Fruit fly (Drosophila melanogaster): ENCODE data around the gene larp.

The larp gene

dm6 chr3R:28377648-28378047, 41.4 kb upstream of the larp start (continued):
- TF ChIP-seq CG18262 (tag; optimal IDR thresholded peaks at IDR 0.05) (no peak), crc (GFP tag; optimal IDR thresholded peaks at IDR 0.05) (no peak), NK7.1 (GFP tag; optimal IDR thresholded peaks at IDR 0.05) (no peak), CG12391 (tag; optimal IDR thresholded peaks at IDR 0.05) (no peak), Meics (GFP tag; optimal IDR thresholded peaks at IDR 0.05) (peak; percentile 32), Taf1 (GFP tag; IDR thresholded peaks at IDR 0.05) (no peak), inv (GFP tag; IDR thresholded peaks at IDR 0.05; ENCODE audit: partially characterized antibody) (no peak), ATbp (GFP tag; optimal IDR thresholded peaks at IDR 0.05) (no peak), CG6272 (GFP tag; IDR thresholded peaks at IDR 0.05) (no peak), Dip2 (GFP tag; IDR thresholded peaks at IDR 0.05) (no peak), lab (GFP tag; optimal IDR thresholded peaks at IDR 0.05) (peak; percentile 32), run (tag; optimal IDR thresholded peaks at IDR 0.05) (no peak), CTCF (GFP tag; optimal IDR thresholded peaks at IDR 0.05) (no peak), CG2120 (GFP tag; optimal IDR thresholded peaks at IDR 0.05) (peak; percentile 18), wor (GFP tag; IDR thresholded peaks at IDR 0.05) (no peak), CG4424 (GFP tag; optimal IDR thresholded peaks at IDR 0.05) (no peak), NFAT (GFP tag; IDR thresholded peaks at IDR 0.05) (no peak), CG2199 (GFP tag; IDR thresholded peaks at IDR 0.05) (no peak), CG33557 (GFP tag; optimal IDR thresholded peaks at IDR 0.05) (no peak), CG10979 (tag; optimal IDR thresholded peaks at IDR 0.05) (no peak), CG3163 (GFP tag; optimal IDR thresholded peaks at IDR 0.05) (no peak), dimm (GFP tag; IDR thresholded peaks at IDR 0.05) (no peak), CG2129 (GFP tag; IDR thresholded peaks at IDR 0.05; ENCODE audit: partially characterized antibody) (no peak), CG8924 (tag; optimal IDR thresholded peaks at IDR 0.05) (no peak), h (optimal IDR thresholded peaks at IDR 0.05) (no peak), bab2 (GFP tag; optimal IDR thresholded peaks at IDR 0.05) (no peak), Gsc (GFP tag; IDR thresholded peaks at IDR 0.05) (no peak), CG4820 (GFP tag; optimal IDR thresholded peaks at IDR 0.05) (no peak), chn (GFP tag; optimal IDR thresholded peaks at IDR 0.05) (no peak), CG12942 (GFP tag; optimal IDR thresholded peaks at IDR 0.05) (no peak), Ssrp (tag; optimal IDR thresholded peaks at IDR 0.05) (no peak), Nf-YC (tag; optimal IDR thresholded peaks at IDR 0.05) (no peak), D19A (tag; optimal IDR thresholded peaks at IDR 0.05) (no peak), bcd (GFP tag; optimal IDR thresholded peaks at IDR 0.05) (no peak), CG42726 (GFP tag; IDR thresholded peaks at IDR 0.05; ENCODE audit: partially characterized antibody) (no peak), Six4 (GFP tag; optimal IDR thresholded peaks at IDR 0.05) (no peak), zen2 (GFP tag; IDR thresholded peaks at IDR 0.05; ENCODE audit: partially characterized antibody) (no peak), tna (GFP tag; IDR thresholded peaks at IDR 0.05; ENCODE audit: partially characterized antibody) (no peak), H15 (GFP tag; IDR thresholded peaks at IDR 0.05) (0 out of 3 replicates have a peak, but pooled peaks have one; percentile 8), Antp (GFP tag; optimal IDR thresholded peaks at IDR 0.05) (no peak), CG7963 (GFP tag; IDR thresholded peaks at IDR 0.05; ENCODE audit: partially characterized antibody) (no peak), stc (GFP tag; IDR thresholded peaks at IDR 0.05) (no peak), Dip3 (GFP tag; optimal IDR thresholded peaks at IDR 0.05) (no peak), Dfd (GFP tag; optimal IDR thresholded peaks at IDR 0.05) (no peak), pnt (GFP tag; optimal IDR thresholded peaks at IDR 0.05) (no peak), grn (GFP tag; optimal IDR thresholded peaks at IDR 0.05) (no peak), CG2889 (GFP tag; IDR thresholded peaks at IDR 0.05) (no peak), esg (GFP tag; conservative IDR thresholded peaks at IDR 0.05) (peak; percentile 33; the same call in 1 of the 2 replicates), gfzf (GFP tag; optimal IDR thresholded peaks at IDR 0.05) (no peak), dysf (GFP tag; IDR thresholded peaks at IDR 0.05) (peak; percentile 62; the same call in 2 of the 3 replicates), Hr3 (GFP tag; optimal IDR thresholded peaks at IDR 0.05) (no peak), CG13624 (GFP tag; optimal IDR thresholded peaks at IDR 0.05) (no peak), bsh (GFP tag; optimal IDR thresholded peaks at IDR 0.05) (no peak)

Data from whole organism, embryonic.